Fruit fly (Drosophila melanogaster): ENCODE measurements around the gene CG10466.
A peak's percentile ranks its signal among the peaks of the same experiment; 100 is the strongest.

- TF ChIP-seq CG34367 (tag; optimal IDR thresholded peaks at IDR 0.05) (peak; percentile 78), CG10348 (GFP tag; IDR thresholded peaks at IDR 0.05) (peak; percentile 53; the same call in 1 of the 2 replicates), gl (tag; optimal IDR thresholded peaks at IDR 0.05) (peak; percentile 61), CG9948 (tag; optimal IDR thresholded peaks at IDR 0.05) (peak; percentile 84), Pif1A (GFP tag; optimal IDR thresholded peaks at IDR 0.05) (peak; percentile 89), CG13204 (GFP tag; optimal IDR thresholded peaks at IDR 0.05) (no peak), CG14655 (GFP tag; optimal IDR thresholded peaks at IDR 0.05) (no peak), CG8301 (tag; optimal IDR thresholded peaks at IDR 0.05) (peak; percentile 85)
These were observed 33.3 kb upstream of the CG10466 start, which contains the start of the genes CG10628 and Dus3 for dm6 chr2L:19758511-19759128.

Measured in whole organism, pupa.